Worm (Caenorhabditis elegans) whole organism, young adult: Measurements from ENCODE around the gene cox-6C.
A peak's percentile ranks its signal among the peaks of the same experiment; 100 is the strongest.

Experiments used
- F52B5.7 ChIP-seq: sonication (generic microtip); optimal IDR thresholded peaks from 2 replicates; lab custom pipeline; 2016; ENCODE audit warnings: mild to moderate bottlenecking, missing genetic modification characterization, missing compliant biosample characterization
- ceh-79 ChIP-seq: sonication (generic microtip); optimal IDR thresholded peaks from 2 replicates; lab custom pipeline; 2017; ENCODE audit warnings: mild to moderate bottlenecking, missing genetic modification characterization, missing compliant biosample characterization
- mes-4 ChIP-seq: sonication (generic microtip); optimal IDR thresholded peaks from 2 replicates; lab custom pipeline; 2016; ENCODE audit warnings: missing genotype, missing genetic modification characterization, missing compliant biosample characterization
- sea-2 ChIP-seq: fragments of 200-800 bp; sonication (Bioruptor generic); IDR thresholded peaks from 2 replicates; pipeline ENCODE4 v1.3.6; 2022; ENCODE audit warnings: missing genetic modification characterization, missing compliant biosample characterization
- snpc-4 ChIP-seq, 5 experiments: fragments of 150-350 bp in 1 of 5; sonication (generic microtip) in 4 of 5; optimal IDR thresholded peaks; 2 replicates each; lab custom pipeline; 2014 to 2018; ENCODE audit warnings: missing genetic modification characterization in 5 of 5, missing biosample characterization in 3 of 5, antibody characterized with exemption in 2 of 5, mild to moderate bottlenecking in 2 of 5, missing compliant biosample characterization in 2 of 5, missing genotype in 2 of 5, moderate library complexity in 2 of 5, missing genetic modification reagents in 1 of 5

DNA sequence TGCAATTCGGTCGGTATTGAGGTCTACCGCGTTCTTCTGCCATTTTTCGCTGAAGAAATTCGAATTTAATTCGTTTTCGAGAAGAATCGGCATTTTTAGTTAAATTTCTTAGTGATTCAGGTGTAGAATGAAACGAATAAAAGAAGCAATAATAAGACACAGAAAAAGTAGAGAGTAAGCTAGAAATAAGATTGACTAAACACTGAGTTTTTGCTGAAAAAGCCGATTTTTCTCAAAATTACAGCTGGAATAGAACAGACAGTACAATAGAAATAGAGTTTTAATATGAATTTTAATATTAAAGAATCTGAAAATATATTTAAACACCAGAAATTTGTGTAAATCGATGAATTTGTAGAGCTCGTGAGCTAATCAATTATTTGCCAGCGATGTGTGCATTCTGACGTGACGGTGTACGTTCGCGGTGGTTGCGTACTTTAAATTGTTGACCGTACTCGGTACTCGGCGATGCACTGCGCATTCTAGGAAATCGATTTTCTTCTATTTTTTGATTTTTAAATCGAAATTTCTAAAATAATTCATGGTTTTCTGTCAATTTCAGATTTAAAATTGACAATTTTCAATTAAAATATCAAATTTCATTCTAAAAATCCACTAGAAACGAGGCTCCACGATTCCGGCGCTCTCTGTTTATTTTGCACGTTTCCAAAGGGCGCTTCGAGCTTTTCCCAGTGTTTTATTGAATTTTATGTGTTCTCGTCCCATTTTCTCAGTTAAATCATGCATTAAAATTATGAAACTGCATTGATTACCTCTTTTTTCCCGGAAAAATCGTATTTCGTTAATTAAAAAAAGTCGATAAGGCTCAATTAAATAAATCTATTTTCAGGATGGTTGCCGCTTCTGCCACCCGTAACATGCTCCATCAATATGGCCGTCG lies at the start of gene cox-6C, which contains the start of gene grld-1:
- TF ChIP-seq ceh-79 (tag; lab: Kevin White, UChicago) (no peak), mes-4 (tag; lab: Kevin White, UChicago) (no peak), sea-2 (GFP tag; lab: Robert Waterston, UW) (no peak), F52B5.7 (tag; lab: Kevin White, UChicago) (no peak), snpc-4 (GFP tag; optimal IDR thresholded peaks at IDR 0.05; lab: Kevin White, UChicago) (no peak), snpc-4 (tag; optimal IDR thresholded peaks at IDR 0.05; lab: Kevin White, UChicago) (peak in 2 of 4 experiments; percentile 10 to 52)
